Fruit fly (Drosophila melanogaster): ENCODE data around the gene Ent2.

Gene Ent2

DNA sequence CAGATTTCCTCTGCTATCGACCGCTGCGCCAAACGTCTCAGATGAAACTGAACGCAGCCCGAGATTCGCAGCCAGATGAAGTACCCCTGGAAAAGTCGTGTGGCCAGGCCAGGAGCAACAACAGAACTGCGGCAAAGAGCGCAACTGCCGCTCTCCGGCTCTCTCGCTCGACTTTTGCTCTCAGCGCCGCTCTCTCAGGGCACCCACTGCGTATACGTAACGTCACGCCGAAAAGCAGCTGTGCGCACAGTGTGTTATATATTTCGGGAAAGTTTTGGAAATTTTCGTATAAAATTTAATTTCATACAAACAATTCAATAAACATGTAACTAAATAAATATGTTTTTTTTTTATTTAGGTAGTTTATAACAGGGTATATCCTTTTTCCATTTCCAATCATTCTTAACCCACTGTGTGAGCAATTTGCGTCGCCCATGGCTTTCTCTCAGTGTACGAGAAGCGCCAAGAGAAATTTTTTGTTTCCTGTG, 38.9 kb downstream of the Ent2 start, which contains the start of gene Dpp10 (continued):
- TF ChIP-seq fd102C (GFP tag; optimal IDR thresholded peaks at IDR 0.05) (no peak), bbx (GFP tag; IDR thresholded peaks at IDR 0.05; ENCODE audit: partially characterized antibody) (0 out of 2 replicates have a peak, but pooled peaks have one; percentile 15), Pdp1 (GFP tag; optimal IDR thresholded peaks at IDR 0.05) (peak; percentile 87), CG13775 (GFP tag; optimal IDR thresholded peaks at IDR 0.05) (peak; percentile 85), Sox100B (GFP tag; optimal IDR thresholded peaks at IDR 0.05) (peak; percentile 80), CG5180 (GFP tag; optimal IDR thresholded peaks at IDR 0.05) (peak; percentile 74), grn (GFP tag; optimal IDR thresholded peaks at IDR 0.05) (peak; percentile 15), chif (GFP tag; optimal IDR thresholded peaks at IDR 0.05) (peak; percentile 81 to 87), CG16863 (GFP tag; optimal IDR thresholded peaks at IDR 0.05) (peak; percentile 81), CG6272 (GFP tag; IDR thresholded peaks at IDR 0.05) (peak; percentile 92), cato (GFP tag; optimal IDR thresholded peaks at IDR 0.05; ENCODE audit: borderline replicate concordance) (peak; percentile 55), NfI (GFP tag; optimal IDR thresholded peaks at IDR 0.05) (peak; percentile 92), slbo (GFP tag; IDR thresholded peaks at IDR 0.05) (peak; percentile 99), CG1602 (GFP tag; optimal IDR thresholded peaks at IDR 0.05) (peak; percentile 72), Atf3 (GFP tag; optimal IDR thresholded peaks at IDR 0.05) (peak; percentile 64), CG8359 (GFP tag; optimal IDR thresholded peaks at IDR 0.05; ENCODE audit: borderline replicate concordance) (no peak), CG8944 (GFP tag; optimal IDR thresholded peaks at IDR 0.05) (peak; percentile 85), exex (tag; optimal IDR thresholded peaks at IDR 0.05) (peak; percentile 66), Adf1 (GFP tag; IDR thresholded peaks at IDR 0.05) (peak; percentile 85), Bteb2 (GFP tag; optimal IDR thresholded peaks at IDR 0.05) (peak; percentile 91), danr (GFP tag; IDR thresholded peaks at IDR 0.05) (peak; percentile 91), CG18764 (GFP tag; optimal IDR thresholded peaks at IDR 0.05) (peak; percentile 75), CG8478 (optimal IDR thresholded peaks at IDR 0.05) (no peak), Tbp (GFP tag; optimal IDR thresholded peaks at IDR 0.05) (no peak), CkIIα-i1 (GFP tag; IDR thresholded peaks at IDR 0.05) (peak; percentile 81), rib (GFP tag; IDR thresholded peaks at IDR 0.05) (peak; percentile 96), dpn (GFP tag; optimal IDR thresholded peaks at IDR 0.05) (peak; percentile 90 to 92), cg (GFP tag; optimal IDR thresholded peaks at IDR 0.05) (no peak), tx (GFP tag; optimal IDR thresholded peaks at IDR 0.05) (peak; percentile 87), CG15011 (GFP tag; optimal IDR thresholded peaks at IDR 0.05) (peak; percentile 85), ato (GFP tag; IDR thresholded peaks at IDR 0.05; ENCODE audit: partially characterized antibody) (no peak), ash1 (GFP tag; optimal IDR thresholded peaks at IDR 0.05) (peak; percentile 1), onecut (GFP tag; IDR thresholded peaks at IDR 0.05) (peak; percentile 88), CG14667 (GFP tag; IDR thresholded peaks at IDR 0.05) (peak; percentile 94), Myb (GFP tag; optimal IDR thresholded peaks at IDR 0.05) (peak; percentile 76), pzg (GFP tag; optimal IDR thresholded peaks at IDR 0.05) (peak; percentile 13), ssp (GFP tag; IDR thresholded peaks at IDR 0.05) (peak; percentile 87), CG18619 (GFP tag; optimal IDR thresholded peaks at IDR 0.05) (peak; percentile 88), klu (GFP tag; IDR thresholded peaks at IDR 0.05) (peak; percentile 95), Mad (GFP tag; optimal IDR thresholded peaks at IDR 0.05) (peak; percentile 77), HLH4C (GFP tag; IDR thresholded peaks at IDR 0.05; ENCODE audit: partially characterized antibody) (peak; percentile 35; the same call in 1 of the 3 replicates), CG1832 (GFP tag; optimal IDR thresholded peaks at IDR 0.05) (no peak), scrt (GFP tag; optimal IDR thresholded peaks at IDR 0.05) (peak; percentile 85), oc (tag; optimal IDR thresholded peaks at IDR 0.05) (peak; percentile 70), Hr39 (optimal IDR thresholded peaks at IDR 0.05) (no peak), Optix (GFP tag; IDR thresholded peaks at IDR 0.05) (peak; percentile 90), CG2875 (GFP tag; optimal IDR thresholded peaks at IDR 0.05) (peak; percentile 51), Sry-β (GFP tag; optimal IDR thresholded peaks at IDR 0.05) (no peak), gt (GFP tag; IDR thresholded peaks at IDR 0.05) (peak; percentile 68), her (GFP tag; optimal IDR thresholded peaks at IDR 0.05) (peak; percentile 80), C15 (GFP tag; IDR thresholded peaks at IDR 0.05) (peak; percentile 94)

Measured in whole organism, embryonic.